Worm (Caenorhabditis elegans) whole organism, L2 larva: ENCODE measurements around the gene cnc-9.

Source experiments
- blmp-1 ChIP-seq: sonication (generic microtip); optimal IDR thresholded peaks from 2 replicates; lab custom pipeline; 2017; ENCODE audit warnings: missing genetic modification characterization, mild to moderate bottlenecking, missing compliant biosample characterization, antibody characterized with exemption, moderate library complexity; ENCODE audit not compliant: insufficient read depth
- elt-3 ChIP-seq: sonication (generic microtip); optimal IDR thresholded peaks from 2 replicates; lab custom pipeline; 2017; ENCODE audit warnings: missing biosample characterization, missing genetic modification characterization
- lsy-2 ChIP-seq, 2 experiments: fragments of 150-350 bp in 1 of 2; sonication (generic microtip) in 1 of 2; optimal IDR thresholded peaks; 2 replicates each; lab custom pipeline; 2014 to 2017; ENCODE audit warnings: missing biosample characterization in 2 of 2, missing genetic modification characterization in 2 of 2
- sma-9 ChIP-seq, 2 experiments: fragments of 150-350 bp in 1 of 2; sonication (generic microtip) in 1 of 2; optimal IDR thresholded peaks; 2 replicates each; lab custom pipeline; 2014 to 2016; ENCODE audit warnings: missing genetic modification characterization in 2 of 2, mild to moderate bottlenecking in 1 of 2, missing biosample characterization in 1 of 2, missing compliant biosample characterization in 1 of 2, missing genetic modification reagents in 1 of 2, moderate library complexity in 1 of 2

ce11 chrV:7389771-7390170 lies 10.2 kb downstream of the cnc-9 start, which contains the start of gene C02H6.1:
- TF ChIP-seq sma-9 (GFP tag; optimal IDR thresholded peaks at IDR 0.05; lab: Kevin White, UChicago) (no peak), sma-9 (tag; optimal IDR thresholded peaks at IDR 0.05; lab: Kevin White, UChicago) (no peak), lsy-2 (tag; optimal IDR thresholded peaks at IDR 0.05; lab: Kevin White, UChicago) (no peak), elt-3 (tag; lab: Kevin White, UChicago) (no peak), blmp-1 (tag; lab: Kevin White, UChicago) (no peak)
